Fruit fly (Drosophila melanogaster): Measurements from ENCODE around the gene heca.

heca gene

dm6 chr3R:30283940-30284339, 6.2 kb downstream of the heca start (continued):
- TF ChIP-seq CG7368 (GFP tag; optimal IDR thresholded peaks at IDR 0.05) (no peak), Gug (GFP tag; IDR thresholded peaks at IDR 0.05) (peak; percentile 85), CG6854 (GFP tag; optimal IDR thresholded peaks at IDR 0.05) (no peak), CG8632 (GFP tag; optimal IDR thresholded peaks at IDR 0.05) (peak; percentile 68), Ets96B (tag; optimal IDR thresholded peaks at IDR 0.05) (peak; percentile 79), CG15336 (GFP tag; IDR thresholded peaks at IDR 0.05) (peak; percentile 91), Smox (GFP tag; optimal IDR thresholded peaks at IDR 0.05) (peak; percentile 62), CG6808 (GFP tag; optimal IDR thresholded peaks at IDR 0.05) (peak; percentile 5), CG4318 (GFP tag; optimal IDR thresholded peaks at IDR 0.05) (peak; percentile 72), CG1621 (tag; optimal IDR thresholded peaks at IDR 0.05) (peak; percentile 75), Lpt (GFP tag; optimal IDR thresholded peaks at IDR 0.05) (no peak), CG31627 (GFP tag; optimal IDR thresholded peaks at IDR 0.05) (peak; percentile 27), CG6163 (GFP tag; IDR thresholded peaks at IDR 0.05) (peak; percentile 90), CG6792 (GFP tag; optimal IDR thresholded peaks at IDR 0.05) (peak; percentile 63), CG34406 (GFP tag; optimal IDR thresholded peaks at IDR 0.05) (peak; percentile 64), CG8319 (GFP tag; optimal IDR thresholded peaks at IDR 0.05) (no peak), Sox14 (GFP tag; optimal IDR thresholded peaks at IDR 0.05) (peak; percentile 47), lz (GFP tag; optimal IDR thresholded peaks at IDR 0.05) (peak; percentile 42), CG11902 (GFP tag; optimal IDR thresholded peaks at IDR 0.05) (no peak), eg (GFP tag; IDR thresholded peaks at IDR 0.05) (peak; percentile 86), svp (GFP tag) (peak; percentile 52), achi (GFP tag; optimal IDR thresholded peaks at IDR 0.05) (peak; percentile 44), dac (GFP tag; optimal IDR thresholded peaks at IDR 0.05) (peak; percentile 64), CG8119 (GFP tag; IDR thresholded peaks at IDR 0.05) (peak; percentile 87), CG3919 (GFP tag; optimal IDR thresholded peaks at IDR 0.05) (peak; percentile 56), esn (GFP tag; optimal IDR thresholded peaks at IDR 0.05) (peak; percentile 33), Sox15 (GFP tag; optimal IDR thresholded peaks at IDR 0.05) (peak; percentile 42), pdm3 (GFP tag; optimal IDR thresholded peaks at IDR 0.05) (peak; percentile 73), ss (GFP tag; optimal IDR thresholded peaks at IDR 0.05) (peak in 1 of 2 experiments; percentile 37), salr (GFP tag; optimal IDR thresholded peaks at IDR 0.05) (peak; percentile 56 to 57), CG32006 (GFP tag; optimal IDR thresholded peaks at IDR 0.05) (peak; percentile 79), vri (GFP tag; optimal IDR thresholded peaks at IDR 0.05) (peak; percentile 24), Met (GFP tag; optimal IDR thresholded peaks at IDR 0.05) (peak; percentile 71), Hr38 (GFP tag; optimal IDR thresholded peaks at IDR 0.05) (no peak), topi (GFP tag; optimal IDR thresholded peaks at IDR 0.05) (no peak), CG10631 (GFP tag; optimal IDR thresholded peaks at IDR 0.05) (peak; percentile 69), Eip78C (GFP tag) (peak; percentile 84), Hr4 (GFP tag; optimal IDR thresholded peaks at IDR 0.05) (peak; percentile 80), Hr39 (GFP tag; optimal IDR thresholded peaks at IDR 0.05) (peak; percentile 56), dsx (GFP tag; optimal IDR thresholded peaks at IDR 0.05; ENCODE audit: poor library complexity, severe bottlenecking) (peak; percentile 32), acj6 (GFP tag; optimal IDR thresholded peaks at IDR 0.05) (peak; percentile 76), spab (GFP tag; optimal IDR thresholded peaks at IDR 0.05) (no peak), CG16779 (tag; optimal IDR thresholded peaks at IDR 0.05) (peak; percentile 52), net (GFP tag; optimal IDR thresholded peaks at IDR 0.05) (peak; percentile 75)

- TF ChIP-seq CG31627 (GFP tag; optimal IDR thresholded peaks at IDR 0.05) (peak; percentile 89), ss (GFP tag; optimal IDR thresholded peaks at IDR 0.05) (no peak), CG11762 (GFP tag; optimal IDR thresholded peaks at IDR 0.05; ENCODE audit: insufficient read depth) (peak; percentile 65), esn (GFP tag; optimal IDR thresholded peaks at IDR 0.05) (peak; percentile 86), CG6792 (GFP tag; optimal IDR thresholded peaks at IDR 0.05) (peak; percentile 76), acj6 (GFP tag; optimal IDR thresholded peaks at IDR 0.05) (peak; percentile 84), achi (GFP tag; optimal IDR thresholded peaks at IDR 0.05) (peak; percentile 73), fkh (GFP tag; optimal IDR thresholded peaks at IDR 0.05) (no peak), Ets21C (GFP tag; optimal IDR thresholded peaks at IDR 0.05) (peak; percentile 75), net (GFP tag; optimal IDR thresholded peaks at IDR 0.05) (peak; percentile 35), CG8119 (GFP tag; IDR thresholded peaks at IDR 0.05) (peak; percentile 36; the same call in 1 of the 3 replicates), CG6163 (GFP tag; IDR thresholded peaks at IDR 0.05) (peak; percentile 25), Sox102F (GFP tag; optimal IDR thresholded peaks at IDR 0.05) (peak; percentile 67), Sox15 (GFP tag; optimal IDR thresholded peaks at IDR 0.05) (peak; percentile 72), eg (GFP tag; IDR thresholded peaks at IDR 0.05) (peak; percentile 22), Smox (GFP tag; optimal IDR thresholded peaks at IDR 0.05) (peak; percentile 83), Hr38 (GFP tag; optimal IDR thresholded peaks at IDR 0.05) (no peak), salr (GFP tag; optimal IDR thresholded peaks at IDR 0.05) (peak; percentile 66 to 71), CG8319 (GFP tag; optimal IDR thresholded peaks at IDR 0.05) (peak; percentile 40), dsx (GFP tag; optimal IDR thresholded peaks at IDR 0.05; ENCODE audit: poor library complexity, severe bottlenecking) (peak; percentile 72), Eip78C (GFP tag) (peak; percentile 95), Eip75B (GFP tag; optimal IDR thresholded peaks at IDR 0.05) (peak; percentile 82), vri (GFP tag; optimal IDR thresholded peaks at IDR 0.05) (peak; percentile 21), spab (GFP tag; optimal IDR thresholded peaks at IDR 0.05) (peak; percentile 27)
These were observed 6.8 kb downstream of the heca start for dm6 chr3R:30284573-30284972.

Measured in whole organism, prepupa.